Worm (Caenorhabditis elegans) whole organism, L1 larva: Measurements from ENCODE around the gene srt-64.

ENCODE experiments used
- C34B4.2 ChIP-seq: sonication (generic microtip); optimal IDR thresholded peaks from 2 replicates; lab custom pipeline; 2017; ENCODE audit warnings: mild to moderate bottlenecking, missing genetic modification characterization, missing compliant biosample characterization
- Y116A8C.19 ChIP-seq: sonication (generic microtip); optimal IDR thresholded peaks from 2 replicates; lab custom pipeline; 2016; ENCODE audit warnings: missing compliant biosample characterization, missing genetic modification characterization, borderline replicate concordance
- alr-1 ChIP-seq: fragments of 200-800 bp; sonication (Bioruptor generic); optimal IDR thresholded peaks from 2 replicates; lab custom pipeline; 2018; ENCODE audit warnings: borderline replicate concordance, mild to moderate bottlenecking, missing genetic modification characterization, missing compliant biosample characterization
- blmp-1 ChIP-seq: fragments of 150-350 bp; optimal IDR thresholded peaks from 2 replicates; lab custom pipeline; 2014; ENCODE audit warnings: missing biosample characterization, missing genetic modification characterization
- ceh-63 ChIP-seq: fragments of 200-800 bp; sonication (Bioruptor generic); optimal IDR thresholded peaks from 2 replicates; lab custom pipeline; 2018; ENCODE audit warnings: mild to moderate bottlenecking, missing genetic modification characterization, missing compliant biosample characterization
- ceh-8 ChIP-seq: fragments of 200-800 bp; sonication (Bioruptor generic); optimal IDR thresholded peaks from 2 replicates; lab custom pipeline; 2018; ENCODE audit warnings: mild to moderate bottlenecking, missing genetic modification characterization, moderate library complexity, missing compliant biosample characterization
- ceh-82 ChIP-seq, 3 experiments: fragments of 150-350 bp in 1 of 3; sonication (generic microtip) in 2 of 3; optimal IDR thresholded peaks; 2 replicates each; lab custom pipeline; 2014 to 2017; ENCODE audit warnings: missing biosample characterization in 3 of 3, missing genetic modification characterization in 3 of 3
- ceh-88 ChIP-seq: fragments of 200-800 bp; sonication (Bioruptor generic); IDR thresholded peaks from 2 replicates; pipeline ENCODE4 v1.3.6; 2022; ENCODE audit warnings: missing genetic modification characterization, missing compliant biosample characterization
- ceh-90 ChIP-seq: sonication (generic microtip); optimal IDR thresholded peaks from 2 replicates; lab custom pipeline; 2016; ENCODE audit warnings: missing genetic modification characterization, missing compliant biosample characterization
- dpl-1 ChIP-seq, 3 experiments: fragments of 150-350 bp in 2 of 3; sonication (generic microtip) in 1 of 3; optimal IDR thresholded peaks; 2 replicates each; lab custom pipeline; 2014 to 2017; ENCODE audit warnings: missing biosample characterization in 3 of 3, missing genetic modification characterization in 3 of 3, missing genetic modification reagents in 3 of 3
- efl-1 ChIP-seq, 4 experiments: fragments of 150-350 bp; optimal IDR thresholded peaks in 3 of 4; peaks in 1 of 4; 1 replicate in 1 of 4; 2 replicates in 3 of 4; lab custom pipeline; 2014; ENCODE audit warnings: missing biosample characterization in 2 of 4, missing genetic modification characterization in 2 of 4, missing genetic modification reagents in 2 of 4
- elt-2 ChIP-seq: sonication (generic microtip); optimal IDR thresholded peaks from 2 replicates; lab custom pipeline; 2016; ENCODE audit warnings: missing genetic modification characterization, mild to moderate bottlenecking, inconsistent platforms, missing compliant biosample characterization, missing genetic modification reagents
- fkh-10 ChIP-seq: sonication (generic microtip); optimal IDR thresholded peaks from 2 replicates; lab custom pipeline; 2017; ENCODE audit warnings: missing biosample characterization, missing genetic modification reagents, missing genetic modification characterization
- fkh-4 ChIP-seq: sonication (generic microtip); optimal IDR thresholded peaks from 2 replicates; lab custom pipeline; 2016; ENCODE audit warnings: missing compliant biosample characterization, missing genetic modification characterization, borderline replicate concordance
- fkh-8 ChIP-seq: sonication (generic microtip); optimal IDR thresholded peaks from 2 replicates; lab custom pipeline; 2016; ENCODE audit warnings: mild to moderate bottlenecking, missing genetic modification characterization, missing compliant biosample characterization
- grh-1 ChIP-seq: fragments of 200-800 bp; sonication (Bioruptor generic); IDR thresholded peaks from 2 replicates; pipeline ENCODE4 v1.3.6; 2022; ENCODE audit warnings: missing genetic modification reagents, missing genetic modification characterization, missing compliant biosample characterization
- hlh-4 ChIP-seq: sonication (generic microtip); optimal IDR thresholded peaks from 2 replicates; lab custom pipeline; 2016; ENCODE audit warnings: mild to moderate bottlenecking, missing genetic modification characterization, missing compliant biosample characterization
- hpl-2 ChIP-seq: fragments of 150-350 bp; optimal IDR thresholded peaks from 2 replicates; lab custom pipeline; 2014; ENCODE audit warnings: missing biosample characterization, missing genetic modification reagents, missing genetic modification characterization
- irx-1 ChIP-seq: sonication (generic microtip); optimal IDR thresholded peaks from 2 replicates; lab custom pipeline; 2016; ENCODE audit warnings: missing genetic modification characterization, missing compliant biosample characterization
- jun-1 ChIP-seq: fragments of 150-350 bp; optimal IDR thresholded peaks from 2 replicates; lab custom pipeline; 2014; ENCODE audit warnings: missing biosample characterization, missing genetic modification reagents, missing genetic modification characterization
- lin-15B ChIP-seq: fragments of 150-350 bp; sonication (generic microtip); optimal IDR thresholded peaks from 3 replicates; lab custom pipeline; 2014; ENCODE audit warnings: missing biosample characterization, missing genetic modification characterization
- lin-35 ChIP-seq, 2 experiments: fragments of 150-350 bp; optimal IDR thresholded peaks; 2 replicates each; lab custom pipeline; 2014; ENCODE audit warnings: missing biosample characterization in 2 of 2, missing genetic modification characterization in 2 of 2, missing genetic modification reagents in 2 of 2
- nhr-12 ChIP-seq: sonication (generic microtip); optimal IDR thresholded peaks from 2 replicates; lab custom pipeline; 2017; ENCODE audit warnings: missing biosample characterization, missing genetic modification characterization
- nhr-19 ChIP-seq: fragments of 200-800 bp; sonication (Bioruptor generic); conservative IDR thresholded peaks from 2 replicates; pipeline ENCODE4 v1.3.6; 2022; ENCODE audit warnings: missing genetic modification characterization, missing compliant biosample characterization
- nhr-20 ChIP-seq: sonication (generic microtip); optimal IDR thresholded peaks from 2 replicates; lab custom pipeline; 2016; ENCODE audit warnings: mild to moderate bottlenecking, missing genetic modification characterization, missing compliant biosample characterization
- nhr-237 ChIP-seq: fragments of 150-350 bp; optimal IDR thresholded peaks from 2 replicates; lab custom pipeline; 2014; ENCODE audit warnings: missing biosample characterization, missing genetic modification characterization
- nhr-77 ChIP-seq: fragments of 150-350 bp; optimal IDR thresholded peaks from 2 replicates; lab custom pipeline; 2014; ENCODE audit warnings: missing biosample characterization, missing genetic modification characterization
- nhr-84 ChIP-seq: sonication (generic microtip); optimal IDR thresholded peaks from 2 replicates; lab custom pipeline; 2017; ENCODE audit warnings: missing biosample characterization, missing genetic modification characterization
- nhr-85 ChIP-seq: sonication (generic microtip); peaks from one replicate; lab custom pipeline; 2016; ENCODE audit warnings: missing genetic modification characterization, inconsistent platforms, missing compliant biosample characterization
- pag-3 ChIP-seq: sonication (generic microtip); optimal IDR thresholded peaks from 2 replicates; lab custom pipeline; 2017; ENCODE audit warnings: missing genetic modification characterization, mild to moderate bottlenecking, missing compliant biosample characterization, antibody characterized with exemption, borderline replicate concordance; ENCODE audit not compliant: insufficient read depth
- pqm-1 ChIP-seq: sonication (generic microtip); optimal IDR thresholded peaks from 3 replicates; lab custom pipeline; 2017; ENCODE audit warnings: missing biosample characterization, missing genetic modification characterization
- rnt-1 ChIP-seq: sonication (generic microtip); optimal IDR thresholded peaks from 2 replicates; lab custom pipeline; 2016; ENCODE audit warnings: mild to moderate bottlenecking, missing genetic modification characterization, moderate library complexity, missing compliant biosample characterization
- snpc-4 ChIP-seq: fragments of 150-350 bp; optimal IDR thresholded peaks from 2 replicates; lab custom pipeline; 2014; ENCODE audit warnings: missing biosample characterization, missing genetic modification characterization
- sox-4 ChIP-seq: sonication (generic microtip); optimal IDR thresholded peaks from 2 replicates; lab custom pipeline; 2016; ENCODE audit warnings: missing genetic modification characterization, missing compliant biosample characterization
- swsn-7 ChIP-seq: sonication (generic microtip); optimal IDR thresholded peaks from 2 replicates; lab custom pipeline; 2016; ENCODE audit warnings: missing genetic modification characterization, missing compliant biosample characterization
- unc-130 ChIP-seq: fragments of 150-350 bp; optimal IDR thresholded peaks from 2 replicates; lab custom pipeline; 2017; ENCODE audit warnings: missing biosample characterization, missing genetic modification characterization, inconsistent platforms
- unc-62 ChIP-seq: fragments of 150-350 bp; optimal IDR thresholded peaks from 2 replicates; lab custom pipeline; 2014; ENCODE audit warnings: missing biosample characterization, missing genetic modification reagents, missing genetic modification characterization
- vab-15 ChIP-seq: sonication (generic microtip); optimal IDR thresholded peaks from 2 replicates; lab custom pipeline; 2017; ENCODE audit warnings: missing genotype, mild to moderate bottlenecking, missing genetic modification characterization, missing compliant biosample characterization
- zag-1 ChIP-seq: fragments of 150-350 bp; optimal IDR thresholded peaks from 2 replicates; lab custom pipeline; 2014; ENCODE audit warnings: missing biosample characterization, missing genetic modification characterization
- ztf-4 ChIP-seq: fragments of 150-350 bp; optimal IDR thresholded peaks from 2 replicates; lab custom pipeline; 2014; ENCODE audit warnings: missing biosample characterization, missing genetic modification characterization

The srt-64 gene

ce11 chrV:5131380-5131779 lies 38.1 kb downstream of the srt-64 start (continued):
- TF ChIP-seq ceh-88 (GFP tag; lab: Robert Waterston, UW) (no peak), nhr-85 (tag; lab: Kevin White, UChicago) (peak; percentile 63), lin-15B (no peak), ceh-82 (tag; optimal IDR thresholded peaks at IDR 0.05; lab: Kevin White, UChicago) (peak; percentile 51 to 77 (median 55)), alr-1 (tag; lab: Kevin White, UChicago) (no peak), nhr-20 (tag; lab: Kevin White, UChicago) (peak; percentile 32), vab-15 (tag; lab: Kevin White, UChicago) (no peak), pag-3 (no peak), elt-2 (no peak), fkh-4 (tag; lab: Kevin White, UChicago) (no peak), ztf-4 (tag; lab: Kevin White, UChicago) (no peak), sox-4 (tag; lab: Kevin White, UChicago) (no peak), ceh-63 (GFP tag; lab: Kevin White, UChicago) (no peak), unc-62 (no peak), fkh-8 (tag; lab: Kevin White, UChicago) (peak; percentile 34), jun-1 (tag; lab: Kevin White, UChicago) (peak; percentile 22), ceh-8 (GFP tag; lab: Kevin White, UChicago) (no peak), C34B4.2 (tag; lab: Kevin White, UChicago) (no peak), hlh-4 (tag; lab: Kevin White, UChicago) (no peak), nhr-12 (tag; lab: Kevin White, UChicago) (no peak), hpl-2 (GFP tag; lab: Kevin White, UChicago) (no peak), irx-1 (tag; lab: Kevin White, UChicago) (no peak), efl-1 (optimal IDR thresholded peaks at IDR 0.05; lab: Kevin White, UChicago) (peak; percentile 38 to 65), efl-1 (GFP tag; optimal IDR thresholded peaks at IDR 0.05 in 1 of 2; lab: Kevin White, UChicago) (peak; percentile 45 to 48), zag-1 (no peak), unc-130 (no peak), nhr-77 (tag; lab: Kevin White, UChicago) (no peak), lin-35 (GFP tag; optimal IDR thresholded peaks at IDR 0.05; lab: Kevin White, UChicago) (peak; percentile 21 to 42), nhr-84 (tag; lab: Kevin White, UChicago) (no peak), nhr-19 (GFP tag; lab: Robert Waterston, UW) (no peak), rnt-1 (tag; lab: Kevin White, UChicago) (peak; percentile 51), nhr-237 (peak; percentile 22), dpl-1 (GFP tag; optimal IDR thresholded peaks at IDR 0.05; lab: Kevin White, UChicago) (peak in 1 of 3 experiments; percentile 36), fkh-10 (GFP tag; lab: Kevin White, UChicago) (no peak), Y116A8C.19 (tag; lab: Kevin White, UChicago) (no peak), grh-1 (GFP tag; lab: Robert Waterston, UW) (no peak), ceh-90 (tag; lab: Kevin White, UChicago) (no peak)

ce11 chrV:5130018-5130417 lies 39.5 kb downstream of the srt-64 start, which contains the start of gene F14F9.8:
TSS of gene F14F9.8 (plus strand) at chrV:5130318.
- peak; percentile 72 for TF ChIP-seq nhr-85 (tag; lab: Kevin White, UChicago)
- TF ChIP-seq snpc-4, result no peak
- peak; percentile 16 for TF ChIP-seq blmp-1 (tag; lab: Kevin White, UChicago)

ce11 chrV:5126793-5127192 lies 42.7 kb downstream of the srt-64 start, which contains the start of gene F14F9.5:
TSS of gene F14F9.5 (plus strand) at chrV:5127093.
- TF ChIP-seq pqm-1 (tag; lab: Kevin White, UChicago), result no peak
- TF ChIP-seq fkh-10 (GFP tag; lab: Kevin White, UChicago), result peak; percentile 81
- TF ChIP-seq nhr-20 (tag; lab: Kevin White, UChicago), result no peak
- TF ChIP-seq blmp-1 (tag; lab: Kevin White, UChicago), result no peak
- no peak for TF ChIP-seq swsn-7 (tag; lab: Kevin White, UChicago)
